Fruit fly (Drosophila melanogaster) whole organism, embryonic: ENCODE results near the gene CG16736.

ENCODE experiments used
- ATbp ChIP-seq: fragments of 200-800 bp; sonication (Bioruptor generic); optimal IDR thresholded peaks from 2 replicates; lab custom pipeline; 2017; ENCODE audit warnings: missing biosample characterization, mild to moderate bottlenecking, missing genetic modification characterization, missing genetic modification reagents
- Ada2b ChIP-seq: fragments of 200-800 bp; sonication (Bioruptor generic); IDR thresholded peaks from 2 replicates; pipeline ENCODE4 v1.3.6; 2022; ENCODE audit warnings: missing biosample characterization, missing genetic modification characterization
- C15 ChIP-seq: fragments of 200-800 bp; sonication (Bioruptor generic); IDR thresholded peaks from 3 replicates; pipeline ENCODE4 v1.3.6; 2022; ENCODE audit warnings: missing biosample characterization, missing genetic modification characterization
- CG10267 ChIP-seq: fragments of 200-800 bp; sonication (Bioruptor generic); optimal IDR thresholded peaks from 2 replicates; lab custom pipeline; 2018; ENCODE audit warnings: missing biosample characterization, mild to moderate bottlenecking, missing genetic modification characterization, moderate library complexity
- CG10565 ChIP-seq: fragments of 200-800 bp; sonication (Bioruptor generic); optimal IDR thresholded peaks from 3 replicates; lab custom pipeline; 2016; ENCODE audit warnings: missing biosample characterization, mild to moderate bottlenecking, missing genetic modification characterization
- CG12155 ChIP-seq: fragments of 200-800 bp; sonication (Bioruptor generic); optimal IDR thresholded peaks from 3 replicates; lab custom pipeline; 2016; ENCODE audit warnings: missing biosample characterization, missing genetic modification characterization
- CG12769 ChIP-seq: fragments of 200-800 bp; sonication (Bioruptor generic); optimal IDR thresholded peaks from 2 replicates; lab custom pipeline; 2019; ENCODE audit warnings: missing biosample characterization, mild to moderate bottlenecking, missing genetic modification characterization, moderate library complexity
- CG13424 ChIP-seq: fragments of 200-800 bp; sonication (Bioruptor generic); optimal IDR thresholded peaks from 2 replicates; lab custom pipeline; 2019; ENCODE audit warnings: missing biosample characterization, mild to moderate bottlenecking, missing genetic modification characterization, moderate library complexity
- CG13624 ChIP-seq: fragments of 200-800 bp; sonication (Bioruptor generic); optimal IDR thresholded peaks from 2 replicates; lab custom pipeline; 2016; ENCODE audit warnings: missing biosample characterization, missing genetic modification characterization
- CG14965 ChIP-seq: fragments of 200-800 bp; sonication (Bioruptor generic); optimal IDR thresholded peaks from 2 replicates; lab custom pipeline; 2016; ENCODE audit warnings: missing biosample characterization, missing genetic modification characterization, borderline replicate concordance
- CG15269 ChIP-seq: fragments of 200-800 bp; sonication (Bioruptor generic); optimal IDR thresholded peaks from 2 replicates; lab custom pipeline; 2018; ENCODE audit warnings: missing biosample characterization, mild to moderate bottlenecking, missing genetic modification characterization, moderate library complexity
- CG1529 ChIP-seq: fragments of 200-800 bp; sonication (Bioruptor generic); optimal IDR thresholded peaks from 3 replicates; lab custom pipeline; 2018; ENCODE audit warnings: missing biosample characterization, missing genetic modification characterization
- CG15479 ChIP-seq: fragments of 200-800 bp; sonication (Bioruptor generic); optimal IDR thresholded peaks from 3 replicates; lab custom pipeline; 2019; ENCODE audit warnings: missing biosample characterization, mild to moderate bottlenecking, missing genetic modification characterization, moderate library complexity
- CG1792 ChIP-seq: fragments of 200-800 bp; sonication (Bioruptor generic); optimal IDR thresholded peaks from 2 replicates; lab custom pipeline; 2016; ENCODE audit warnings: missing biosample characterization, missing genetic modification characterization
- CG30403 ChIP-seq: fragments of 200-800 bp; sonication (Bioruptor generic); optimal IDR thresholded peaks from 3 replicates; lab custom pipeline; 2016; ENCODE audit warnings: missing biosample characterization, missing genetic modification characterization
- CG32767 ChIP-seq: fragments of 200-800 bp; sonication (Bioruptor generic); IDR thresholded peaks from 2 replicates; pipeline ENCODE4 v1.3.6; 2022; ENCODE audit warnings: missing biosample characterization, missing genetic modification characterization
- CG3726 ChIP-seq: fragments of 200-800 bp; sonication (Bioruptor generic); IDR thresholded peaks from 3 replicates; pipeline ENCODE4, ENCODE4 v1.3.6; 2022; ENCODE audit warnings: missing biosample characterization, missing genetic modification characterization
- CG6254 ChIP-seq: fragments of 200-800 bp; sonication (Bioruptor generic); optimal IDR thresholded peaks from 3 replicates; lab custom pipeline; 2017; ENCODE audit warnings: mild to moderate bottlenecking, missing biosample characterization, missing genetic modification reagents, missing genetic modification characterization
- CG6683 ChIP-seq: fragments of 200-800 bp; sonication (Bioruptor generic); optimal IDR thresholded peaks from 2 replicates; lab custom pipeline; 2017; ENCODE audit warnings: missing biosample characterization, mild to moderate bottlenecking, missing genetic modification characterization, missing genetic modification reagents
- CG7963 ChIP-seq: fragments of 200-800 bp; sonication (Bioruptor generic); IDR thresholded peaks from 3 replicates; pipeline ENCODE4 v1.3.6; 2022; ENCODE audit warnings: missing biosample characterization, missing genetic modification characterization; ENCODE audit not compliant: partially characterized antibody
- CG8281 ChIP-seq: fragments of 200-800 bp; sonication (Bioruptor generic); optimal IDR thresholded peaks from 2 replicates; lab custom pipeline; 2018; ENCODE audit warnings: missing biosample characterization, mild to moderate bottlenecking, missing genetic modification characterization, moderate library complexity
- CG8924 ChIP-seq: fragments of 200-800 bp; optimal IDR thresholded peaks from 3 replicates; lab custom pipeline; 2019; ENCODE audit warnings: missing biosample characterization, mild to moderate bottlenecking, missing genetic modification characterization, moderate library complexity
- CG9932 ChIP-seq: fragments of 200-800 bp; sonication (Bioruptor generic); IDR thresholded peaks from 2 replicates; pipeline ENCODE4 v1.3.6; 2022; ENCODE audit warnings: missing biosample characterization, missing genetic modification characterization
- Eip74EF ChIP-seq, 2 experiments: fragments of 200-800 bp in 1 of 2; fragments of >200 bp in 1 of 2; sonication (Bioruptor generic) in 1 of 2; optimal IDR thresholded peaks; 2 replicates each; lab custom pipeline; 2017 to 2019; ENCODE audit warnings: missing biosample characterization in 2 of 2, missing genetic modification characterization in 2 of 2, mild to moderate bottlenecking in 1 of 2, moderate library complexity in 1 of 2
- Fer1 ChIP-seq: fragments of 200-800 bp; sonication (Bioruptor generic); optimal IDR thresholded peaks from 2 replicates; lab custom pipeline; 2017; ENCODE audit warnings: missing biosample characterization, mild to moderate bottlenecking, missing genetic modification characterization
- HLHmδ ChIP-seq: fragments of 200-800 bp; sonication (Bioruptor generic); optimal IDR thresholded peaks from 2 replicates; lab custom pipeline; 2018; ENCODE audit warnings: missing biosample characterization, mild to moderate bottlenecking, missing genetic modification characterization, moderate library complexity
- HmgZ ChIP-seq: fragments of 200-800 bp; sonication (Bioruptor generic); optimal IDR thresholded peaks from 2 replicates; lab custom pipeline; 2018; ENCODE audit warnings: missing biosample characterization, mild to moderate bottlenecking, missing genetic modification characterization
- Oaz ChIP-seq: fragments of 200-800 bp; sonication (Bioruptor generic); IDR thresholded peaks from 2 replicates; pipeline ENCODE4 v1.3.6; 2022; ENCODE audit warnings: missing biosample characterization, missing genetic modification characterization
- Oli ChIP-seq: fragments of 200-800 bp; sonication (Bioruptor generic); optimal IDR thresholded peaks from 2 replicates; lab custom pipeline; 2018; ENCODE audit warnings: missing biosample characterization, mild to moderate bottlenecking, missing genetic modification characterization, moderate library complexity
- Stat92E ChIP-seq, 3 experiments: fragments of >200 bp in 2 of 3; fragments of 200-800 bp in 1 of 3; sonication (Bioruptor generic) in 1 of 3; optimal IDR thresholded peaks; 2 replicates each; lab custom pipeline; 2017 to 2019; ENCODE audit warnings: missing biosample characterization in 3 of 3, missing genetic modification characterization in 3 of 3, mild to moderate bottlenecking in 1 of 3, moderate library complexity in 1 of 3
- TFAM ChIP-seq: fragments of 200-800 bp; sonication (Bioruptor generic); optimal IDR thresholded peaks from 2 replicates; lab custom pipeline; 2017; ENCODE audit warnings: missing biosample characterization, missing genetic modification characterization, inconsistent platforms
- Usf ChIP-seq: fragments of 200-800 bp; sonication (Bioruptor generic); optimal IDR thresholded peaks from 2 replicates; lab custom pipeline; 2017; ENCODE audit warnings: missing genotype, missing biosample characterization, missing genetic modification characterization
- Xrp1 ChIP-seq: fragments of 200-800 bp; sonication (Bioruptor generic); IDR thresholded peaks from 2 replicates; pipeline ENCODE4 v1.3.6; 2022; ENCODE audit warnings: missing biosample characterization, missing genetic modification characterization
- ab ChIP-seq: fragments of 200-800 bp; sonication (Bioruptor generic); optimal IDR thresholded peaks from 2 replicates; lab custom pipeline; 2016; ENCODE audit warnings: missing biosample characterization, missing genetic modification characterization
- aop ChIP-seq: fragments of 200-800 bp; sonication (Bioruptor generic); IDR thresholded peaks from 2 replicates; pipeline ENCODE4 v1.3.6; 2022; ENCODE audit warnings: missing biosample characterization, missing genetic modification characterization
- ash1 ChIP-seq: fragments of 200-800 bp; sonication (Bioruptor generic); optimal IDR thresholded peaks from 2 replicates; lab custom pipeline; 2018; ENCODE audit warnings: missing biosample characterization, mild to moderate bottlenecking, missing genetic modification characterization
- br ChIP-seq: fragments of >200 bp; optimal IDR thresholded peaks from 2 replicates; lab custom pipeline; 2017
- da ChIP-seq: fragments of 200-800 bp; sonication (Bioruptor generic); optimal IDR thresholded peaks from 2 replicates; lab custom pipeline; 2016; ENCODE audit warnings: missing biosample characterization, missing genetic modification characterization
- dati ChIP-seq: fragments of 200-800 bp; sonication (Bioruptor generic); IDR thresholded peaks from 2 replicates; pipeline ENCODE4 v1.3.6; 2022; ENCODE audit warnings: missing biosample characterization, missing genetic modification characterization
- emc ChIP-seq: fragments of 200-800 bp; sonication (Bioruptor generic); optimal IDR thresholded peaks from 2 replicates; lab custom pipeline; 2016; ENCODE audit warnings: missing biosample characterization, missing genetic modification characterization
- hb ChIP-seq: fragments of 200-800 bp; sonication (Bioruptor generic); IDR thresholded peaks from 3 replicates; pipeline ENCODE4 v1.3.6; 2022; ENCODE audit warnings: missing biosample characterization, missing genetic modification characterization; ENCODE audit not compliant: partially characterized antibody
- mam ChIP-seq: fragments of 200-800 bp; sonication (Bioruptor generic); optimal IDR thresholded peaks from 3 replicates; lab custom pipeline; 2016; ENCODE audit warnings: missing biosample characterization, missing genetic modification characterization
- odd ChIP-seq: fragments of 200-800 bp; sonication (Bioruptor generic); optimal IDR thresholded peaks from 2 replicates; lab custom pipeline; 2017; ENCODE audit warnings: missing biosample characterization, mild to moderate bottlenecking, missing genetic modification characterization
- prd ChIP-seq, 3 experiments: fragments of >200 bp in 2 of 3; fragments of 200-800 bp in 1 of 3; sonication (Bioruptor generic) in 1 of 3; optimal IDR thresholded peaks in 2 of 3; IDR thresholded peaks in 1 of 3; 2 replicates in 2 of 3; 3 replicates in 1 of 3; pipeline versions ENCODE4 v1.3.6 to Lab custom; 2017 to 2022; ENCODE audit warnings: missing biosample characterization in 1 of 3, missing genetic modification characterization in 1 of 3
- sens ChIP-seq: fragments of 200-800 bp; sonication (Bioruptor generic); peaks from one replicate; lab custom pipeline; 2016; ENCODE audit warnings: missing biosample characterization, missing genetic modification characterization
- toy ChIP-seq: fragments of 200-800 bp; sonication (Bioruptor generic); IDR thresholded peaks from 2 replicates; pipeline ENCODE4 v1.3.6; 2022; ENCODE audit warnings: missing biosample characterization, missing genetic modification characterization
- ttk ChIP-seq: fragments of 200-800 bp; sonication (Bioruptor generic); IDR thresholded peaks from 2 replicates; pipeline ENCODE4 v2.1.2; 2022; ENCODE audit warnings: missing biosample characterization, missing genetic modification characterization
- vnd ChIP-seq: fragments of 200-800 bp; sonication (Bioruptor generic); IDR thresholded peaks from 3 replicates; pipeline ENCODE4 v1.3.6; 2022; ENCODE audit warnings: missing biosample characterization, missing genetic modification characterization; ENCODE audit not compliant: partially characterized antibody
- zfh2 ChIP-seq: fragments of 200-800 bp; sonication (Bioruptor generic); optimal IDR thresholded peaks from 2 replicates; lab custom pipeline; 2016; ENCODE audit warnings: missing biosample characterization, missing genetic modification characterization

CG16736 gene

DNA sequence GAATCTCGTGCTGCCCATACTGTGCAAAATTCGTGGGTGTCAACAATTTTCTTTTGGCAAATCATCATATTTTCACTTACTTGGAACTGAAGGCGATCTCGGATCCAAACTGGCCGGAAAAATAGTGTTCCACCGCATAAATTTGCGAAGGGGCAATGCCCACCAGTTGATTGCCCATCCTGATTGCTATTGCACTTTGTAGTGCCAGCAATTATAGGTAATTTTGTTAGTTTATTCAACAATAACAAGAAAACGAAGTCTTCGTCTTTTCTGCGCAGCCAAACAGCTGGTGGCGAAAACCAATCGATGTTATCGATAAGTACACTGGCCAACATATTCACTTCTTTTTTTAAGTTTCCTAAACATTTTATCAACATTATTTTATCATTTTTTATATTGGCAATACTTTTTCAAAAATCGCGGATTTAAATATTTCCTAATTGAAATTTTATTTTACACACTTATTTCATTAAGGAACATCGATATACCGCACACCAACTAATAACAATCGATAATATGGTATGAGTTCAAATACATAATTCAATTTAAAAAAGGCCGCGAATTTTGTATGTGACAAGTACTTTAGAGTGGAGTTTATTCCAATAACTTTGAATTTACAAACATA, 11.8 kb downstream of the CG16736 start, which contains the start of gene Vps15 (continued):
- TF ChIP-seq CG1529 (GFP tag; lab: Kevin White, UChicago): peak; percentile 43
- peak; percentile 43 for TF ChIP-seq CG8281
- TF ChIP-seq CG6254 (GFP tag; lab: Kevin White, UChicago): peak; percentile 4
- TF ChIP-seq aop (GFP tag; lab: Robert Waterston, UW): no peak
- peak in 1 of 3 experiments; percentile 77 for TF ChIP-seq Stat92E (GFP tag; optimal IDR thresholded peaks at IDR 0.05; lab: Kevin White, UChicago)
- no peak for TF ChIP-seq CG10565 (GFP tag; lab: Kevin White, UChicago)
- peak; percentile 82 for TF ChIP-seq CG8924 (tag; lab: Kevin White, UChicago)
- no peak for TF ChIP-seq Oaz
- no peak for TF ChIP-seq emc (GFP tag; lab: Kevin White, UChicago)
- TF ChIP-seq CG7963 (GFP tag; lab: Robert Waterston, UW): peak; percentile 70
- peak; percentile 82 for TF ChIP-seq hb (GFP tag; lab: Robert Waterston, UW)
- TF ChIP-seq CG6683: peak; percentile 58
- TF ChIP-seq CG10267 (tag; lab: Kevin White, UChicago): peak; percentile 83
- 0 out of 3 replicates have a peak, but pooled peaks have one; percentile 37 for TF ChIP-seq CG3726 (GFP tag; lab: Robert Waterston, UW)
- 0 out of 3 replicates have a peak, but pooled peaks have one; percentile 18 for TF ChIP-seq C15
- peak; percentile 72 for TF ChIP-seq CG12155 (GFP tag; lab: Kevin White, UChicago)
- TF ChIP-seq toy (GFP tag; lab: Robert Waterston, UW): no peak
- TF ChIP-seq CG15479: no peak
- peak; percentile 68 for TF ChIP-seq CG32767 (GFP tag; lab: Robert Waterston, UW)
- no peak for TF ChIP-seq prd (optimal IDR thresholded peaks at IDR 0.05; lab: Kevin White, UChicago)
- TF ChIP-seq prd (GFP tag; IDR thresholded peaks at IDR 0.05; lab: Robert Waterston, UW): peak; percentile 72
- TF ChIP-seq CG14965 (GFP tag; lab: Kevin White, UChicago): no peak
- peak; percentile 49 for TF ChIP-seq CG1792 (GFP tag; lab: Kevin White, UChicago)
- peak; percentile 79 for TF ChIP-seq CG9932
- peak; percentile 37 for TF ChIP-seq zfh2 (GFP tag; lab: Kevin White, UChicago)
- peak; percentile 46 for TF ChIP-seq da (GFP tag; lab: Kevin White, UChicago)
- TF ChIP-seq CG13624 (GFP tag; lab: Kevin White, UChicago): peak; percentile 85
- TF ChIP-seq ATbp (GFP tag; lab: Kevin White, UChicago): peak; percentile 6
- TF ChIP-seq mam: peak; percentile 77
- TF ChIP-seq Eip74EF (GFP tag; optimal IDR thresholded peaks at IDR 0.05; lab: Kevin White, UChicago): peak in 1 of 2 experiments; percentile 59
- TF ChIP-seq CG15269 (tag; lab: Kevin White, UChicago): peak; percentile 83
- TF ChIP-seq CG12769: peak; percentile 65
- no peak for TF ChIP-seq br (lab: Kevin White, UChicago)
- TF ChIP-seq Xrp1 (GFP tag; lab: Robert Waterston, UW): peak; percentile 85
- no peak for TF ChIP-seq ash1 (GFP tag; lab: Kevin White, UChicago)
- TF ChIP-seq HLHmδ (GFP tag; lab: Kevin White, UChicago): no peak
- TF ChIP-seq Ada2b (GFP tag; lab: Robert Waterston, UW): peak; percentile 60
- no peak for TF ChIP-seq dati (GFP tag; lab: Robert Waterston, UW)
- TF ChIP-seq ab (GFP tag; lab: Kevin White, UChicago): no peak
- TF ChIP-seq CG30403: peak; percentile 86
- peak; percentile 84 for TF ChIP-seq vnd (GFP tag; lab: Robert Waterston, UW)
- TF ChIP-seq Oli (tag; lab: Kevin White, UChicago): peak; percentile 54
- TF ChIP-seq TFAM: no peak
- TF ChIP-seq ttk: peak; percentile 67; the same call in 1 of the 2 replicates
- peak; percentile 96 for TF ChIP-seq sens (GFP tag; lab: Kevin White, UChicago)
- peak; percentile 85 for TF ChIP-seq HmgZ
- peak; percentile 17 for TF ChIP-seq odd (GFP tag; lab: Kevin White, UChicago)
- TF ChIP-seq Fer1 (GFP tag; lab: Kevin White, UChicago): peak; percentile 85
- no peak for TF ChIP-seq Usf (GFP tag; lab: Kevin White, UChicago)
- TF ChIP-seq CG13424 (tag; lab: Kevin White, UChicago): peak; percentile 86
